Worm (Caenorhabditis elegans) whole organism, L4 larva: ENCODE data around the gene F35G2.1.
A peak's percentile ranks its signal among the peaks of the same experiment; 100 is the strongest.

Experiments used
- F44E2.7 ChIP-seq: fragments of 200-800 bp; sonication (Bioruptor generic); IDR thresholded peaks from 2 replicates; pipeline ENCODE4 v2.1.2; 2022; ENCODE audit warnings: missing genetic modification characterization, missing compliant biosample characterization
- F49E8.2 ChIP-seq: sonication (generic microtip); optimal IDR thresholded peaks from 2 replicates; lab custom pipeline; 2016; ENCODE audit warnings: missing compliant biosample characterization, mild to moderate bottlenecking, missing genetic modification characterization, borderline replicate concordance
- T20F7.1 ChIP-seq: fragments of 200-800 bp; sonication (Bioruptor generic); optimal IDR thresholded peaks from 2 replicates; lab custom pipeline; 2018; ENCODE audit warnings: mild to moderate bottlenecking, missing genetic modification characterization, missing compliant biosample characterization
- Y105C5A.15 ChIP-seq: fragments of 200-800 bp; sonication (Bioruptor generic); IDR thresholded peaks from 2 replicates; pipeline ENCODE4 v1.3.6; 2022; ENCODE audit warnings: missing genetic modification characterization, missing compliant biosample characterization
- Y48G9A.11 ChIP-seq: fragments of 200-800 bp; sonication (Bioruptor generic); IDR thresholded peaks from 2 replicates; pipeline ENCODE4 v1.3.6; 2022; ENCODE audit warnings: missing genetic modification reagents, missing genetic modification characterization, missing compliant biosample characterization
- Y5F2A.4 ChIP-seq: fragments of 200-800 bp; sonication (Bioruptor generic); optimal IDR thresholded peaks from 2 replicates; lab custom pipeline; 2018; ENCODE audit warnings: mild to moderate bottlenecking, missing genetic modification characterization, missing compliant biosample characterization
- Y75B8A.6 ChIP-seq: fragments of 200-800 bp; sonication (Bioruptor generic); IDR thresholded peaks from 2 replicates; pipeline ENCODE4 v1.3.6; 2022; ENCODE audit warnings: missing genetic modification reagents, missing genetic modification characterization, missing compliant biosample characterization
- ZK546.5 ChIP-seq, 2 experiments: sonication (generic microtip); optimal IDR thresholded peaks; 2 replicates each; lab custom pipeline; 2017; ENCODE audit warnings: missing biosample characterization in 2 of 2, missing genetic modification characterization in 2 of 2
- aha-1 ChIP-seq: fragments of 150-350 bp; peaks from one replicate; lab custom pipeline; 2014; ENCODE audit warnings: missing biosample characterization, missing genetic modification characterization
- aly-2 ChIP-seq: sonication (generic microtip); optimal IDR thresholded peaks from 2 replicates; lab custom pipeline; 2018; ENCODE audit warnings: missing biosample characterization, missing genetic modification characterization
- arid-1 ChIP-seq: fragments of 200-800 bp; sonication (Bioruptor generic); conservative IDR thresholded peaks from 2 replicates; pipeline ENCODE4 v1.3.6; 2022; ENCODE audit warnings: missing genetic modification reagents, missing genetic modification characterization, missing compliant biosample characterization
- attf-4 ChIP-seq: sonication (generic microtip); optimal IDR thresholded peaks from 3 replicates; lab custom pipeline; 2017; ENCODE audit warnings: missing biosample characterization, missing genetic modification characterization
- ceh-20 ChIP-seq: fragments of 200-800 bp; sonication (Bioruptor generic); IDR thresholded peaks from 2 replicates; pipeline ENCODE4 v1.3.6; 2022; ENCODE audit warnings: missing genetic modification reagents, missing genetic modification characterization, missing compliant biosample characterization
- ceh-28 ChIP-seq: fragments of 150-350 bp; optimal IDR thresholded peaks from 2 replicates; lab custom pipeline; 2014; ENCODE audit warnings: missing biosample characterization, missing genetic modification reagents, missing genetic modification characterization
- ces-1 ChIP-seq: fragments of 150-350 bp; sonication (generic microtip); optimal IDR thresholded peaks from 4 replicates; lab custom pipeline; 2014; ENCODE audit warnings: missing biosample characterization, missing genetic modification reagents, missing genetic modification characterization
- ctbp-1 ChIP-seq: fragments of 200-800 bp; sonication (Bioruptor generic); IDR thresholded peaks from 2 replicates; pipeline ENCODE4 v1.3.6; 2022; ENCODE audit warnings: missing genetic modification reagents, missing genetic modification characterization, missing compliant biosample characterization
- daf-19 ChIP-seq: fragments of 200-800 bp; sonication (Bioruptor generic); conservative IDR thresholded peaks from 2 replicates; pipeline ENCODE4 v1.3.6; 2022; ENCODE audit warnings: missing genetic modification characterization, missing compliant biosample characterization
- dmd-8 ChIP-seq: fragments of 200-800 bp; sonication (Bioruptor generic); IDR thresholded peaks from 2 replicates; pipeline ENCODE4 v1.3.6; 2022; ENCODE audit warnings: missing genetic modification characterization, missing compliant biosample characterization
- dmd-9 ChIP-seq: fragments of 200-800 bp; sonication (Bioruptor generic); IDR thresholded peaks from 2 replicates; pipeline ENCODE4 v1.3.6; 2022; ENCODE audit warnings: missing genetic modification reagents, missing genetic modification characterization, missing compliant biosample characterization
- duxl-1 ChIP-seq: sonication (generic microtip); optimal IDR thresholded peaks from 2 replicates; lab custom pipeline; 2016; ENCODE audit warnings: mild to moderate bottlenecking, missing genetic modification characterization, moderate library complexity, missing compliant biosample characterization; ENCODE audit not compliant: poor library complexity
- egl-43 ChIP-seq: fragments of 200-800 bp; sonication (Bioruptor generic); IDR thresholded peaks from 2 replicates; pipeline ENCODE4 v1.3.6; 2022; ENCODE audit warnings: missing genetic modification reagents, missing genetic modification characterization, missing compliant biosample characterization
- fkh-10 ChIP-seq: fragments of 150-350 bp; optimal IDR thresholded peaks from 2 replicates; lab custom pipeline; 2014; ENCODE audit warnings: missing biosample characterization, missing genetic modification reagents, missing genetic modification characterization
- fos-1 ChIP-seq: fragments of 150-350 bp; optimal IDR thresholded peaks from 2 replicates; lab custom pipeline; 2014; ENCODE audit warnings: missing biosample characterization, missing genetic modification characterization
- gei-8 ChIP-seq: fragments of 200-800 bp; sonication (Bioruptor generic); optimal IDR thresholded peaks from 2 replicates; lab custom pipeline; 2018; ENCODE audit warnings: mild to moderate bottlenecking, missing genetic modification characterization, missing compliant biosample characterization
- hif-1 ChIP-seq, 2 experiments: sonication (generic microtip); optimal IDR thresholded peaks; 2 replicates each; lab custom pipeline; 2016 to 2017; ENCODE audit warnings: missing compliant biosample characterization in 2 of 2, missing genetic modification characterization in 2 of 2, missing genetic modification reagents in 2 of 2, missing genotype in 2 of 2, mild to moderate bottlenecking in 1 of 2
- hlh-11 ChIP-seq: fragments of 200-800 bp; sonication (Bioruptor generic); optimal IDR thresholded peaks from 2 replicates; lab custom pipeline; 2018; ENCODE audit warnings: mild to moderate bottlenecking, missing genetic modification characterization, missing compliant biosample characterization
- jun-1 ChIP-seq: fragments of 150-350 bp; optimal IDR thresholded peaks from 2 replicates; lab custom pipeline; 2014; ENCODE audit warnings: missing biosample characterization, missing genetic modification reagents, missing genetic modification characterization
- lin-1 ChIP-seq: fragments of 200-800 bp; sonication (Bioruptor generic); IDR thresholded peaks from 2 replicates; pipeline ENCODE4 v1.3.6; 2022; ENCODE audit warnings: missing genetic modification reagents, missing genetic modification characterization, missing compliant biosample characterization
- lin-13 ChIP-seq: fragments of 150-350 bp; optimal IDR thresholded peaks from 2 replicates; lab custom pipeline; 2014; ENCODE audit warnings: missing biosample characterization, missing genetic modification reagents, missing genetic modification characterization
- lin-15B ChIP-seq: fragments of 150-350 bp; sonication (generic microtip); optimal IDR thresholded peaks from 3 replicates; lab custom pipeline; 2014; ENCODE audit warnings: missing biosample characterization, missing genetic modification characterization
- lir-3 ChIP-seq: sonication (generic microtip); optimal IDR thresholded peaks from 2 replicates; lab custom pipeline; 2016; ENCODE audit warnings: mild to moderate bottlenecking, missing genetic modification characterization, missing compliant biosample characterization
- madf-9 ChIP-seq: fragments of 200-800 bp; sonication (Bioruptor generic); conservative IDR thresholded peaks from 2 replicates; pipeline ENCODE4 v1.3.6; 2022; ENCODE audit warnings: missing genetic modification reagents, missing genetic modification characterization, missing compliant biosample characterization
- mdt-29 ChIP-seq: fragments of 200-800 bp; sonication (Bioruptor generic); IDR thresholded peaks from 2 replicates; pipeline ENCODE4 v1.3.6; 2022; ENCODE audit warnings: missing genetic modification reagents, missing genetic modification characterization, missing compliant biosample characterization
- mep-1 ChIP-seq: fragments of 150-350 bp; sonication (generic microtip); optimal IDR thresholded peaks from 3 replicates; lab custom pipeline; 2014; ENCODE audit warnings: missing biosample characterization, missing genetic modification characterization
- mxl-3 ChIP-seq: fragments of 200-800 bp; sonication (Bioruptor generic); optimal IDR thresholded peaks from 2 replicates; lab custom pipeline; 2018; ENCODE audit warnings: mild to moderate bottlenecking, missing genetic modification characterization, missing compliant biosample characterization
- nhr-10 ChIP-seq: fragments of 150-350 bp; optimal IDR thresholded peaks from 2 replicates; lab custom pipeline; 2014; ENCODE audit warnings: missing biosample characterization, missing genetic modification characterization
- nhr-102 ChIP-seq: sonication (generic microtip); optimal IDR thresholded peaks from 2 replicates; lab custom pipeline; 2016; ENCODE audit warnings: mild to moderate bottlenecking, missing genetic modification characterization, moderate library complexity, missing compliant biosample characterization
- nhr-237 ChIP-seq: sonication (generic microtip); optimal IDR thresholded peaks from 2 replicates; lab custom pipeline; 2017; ENCODE audit warnings: missing biosample characterization, missing genetic modification characterization
- nhr-25 ChIP-seq: sonication (generic microtip); optimal IDR thresholded peaks from 2 replicates; lab custom pipeline; 2017; ENCODE audit warnings: missing genetic modification characterization, mild to moderate bottlenecking, missing compliant biosample characterization, antibody characterized with exemption, moderate library complexity, borderline replicate concordance; ENCODE audit not compliant: insufficient read depth
- nhr-28 ChIP-seq: fragments of 150-350 bp; optimal IDR thresholded peaks from 2 replicates; lab custom pipeline; 2014; ENCODE audit warnings: missing biosample characterization, missing genetic modification characterization
- nhr-48 ChIP-seq: sonication (generic microtip); optimal IDR thresholded peaks from 2 replicates; lab custom pipeline; 2016; ENCODE audit warnings: mild to moderate bottlenecking, missing genetic modification characterization, missing compliant biosample characterization
- nhr-77 ChIP-seq: fragments of 150-350 bp; optimal IDR thresholded peaks from 2 replicates; lab custom pipeline; 2014; ENCODE audit warnings: missing biosample characterization, missing genetic modification characterization
- saeg-2 ChIP-seq: fragments of 200-800 bp; sonication (Bioruptor generic); IDR thresholded peaks from 2 replicates; pipeline ENCODE4 v1.3.6; 2022; ENCODE audit warnings: missing genetic modification reagents, missing genetic modification characterization, missing compliant biosample characterization
- skn-1 ChIP-seq: fragments of 150-350 bp; optimal IDR thresholded peaks from 2 replicates; lab custom pipeline; 2014; ENCODE audit warnings: missing biosample characterization, missing genetic modification characterization
- snpc-1.2 ChIP-seq: fragments of 200-800 bp; sonication (Bioruptor generic); IDR thresholded peaks from 2 replicates; pipeline ENCODE4 v1.3.6; 2022; ENCODE audit warnings: missing genetic modification reagents, missing genetic modification characterization, missing compliant biosample characterization
- unc-130 ChIP-seq: sonication (generic microtip); optimal IDR thresholded peaks from 2 replicates; lab custom pipeline; 2016; ENCODE audit warnings: missing genetic modification reagents, missing genetic modification characterization, missing compliant biosample characterization
- vab-7 ChIP-seq: fragments of 200-800 bp; sonication (Bioruptor generic); IDR thresholded peaks from 2 replicates; pipeline ENCODE4 v1.3.6; 2022; ENCODE audit warnings: missing genetic modification reagents, missing genetic modification characterization, missing compliant biosample characterization
- zag-1 ChIP-seq: fragments of 150-350 bp; optimal IDR thresholded peaks from 2 replicates; lab custom pipeline; 2014; ENCODE audit warnings: missing biosample characterization, missing genetic modification characterization
- zfp-2 ChIP-seq: sonication (generic microtip); optimal IDR thresholded peaks from 2 replicates; lab custom pipeline; 2016; ENCODE audit warnings: mild to moderate bottlenecking, missing genetic modification characterization, missing compliant biosample characterization
- zip-11 ChIP-seq: fragments of 200-800 bp; sonication (Bioruptor generic); IDR thresholded peaks from 2 replicates; pipeline ENCODE4 v1.3.6; 2022; ENCODE audit warnings: missing genetic modification characterization, missing compliant biosample characterization
- ztf-7 ChIP-seq: fragments of 150-350 bp; optimal IDR thresholded peaks from 2 replicates; lab custom pipeline; 2014; ENCODE audit warnings: missing biosample characterization, missing genetic modification characterization

F35G2.1 gene

ce11 chrIV:12199538-12200158 lies 3.4 kb upstream of the F35G2.1 start (continued):
- peak; percentile 80 for TF ChIP-seq hlh-11
- TF ChIP-seq aly-2 (tag; lab: Kevin White, UChicago), result no peak
- TF ChIP-seq fkh-10 (GFP tag; lab: Kevin White, UChicago), result no peak
- TF ChIP-seq ztf-7 (tag; lab: Kevin White, UChicago), result no peak
- TF ChIP-seq nhr-10 (tag; lab: Kevin White, UChicago), result no peak
- no peak for TF ChIP-seq ZK546.5 (tag; optimal IDR thresholded peaks at IDR 0.05; lab: Kevin White, UChicago)
- no peak for TF ChIP-seq ctbp-1
- no peak for TF ChIP-seq ceh-20 (GFP tag; lab: Robert Waterston, UW)
- no peak for TF ChIP-seq zip-11 (GFP tag; lab: Robert Waterston, UW)
- TF ChIP-seq dmd-8, result no peak
- no peak for TF ChIP-seq skn-1 (tag; lab: Kevin White, UChicago)
- no peak for TF ChIP-seq fos-1 (tag; lab: Kevin White, UChicago)
- TF ChIP-seq zfp-2 (tag; lab: Kevin White, UChicago), result no peak
- no peak for TF ChIP-seq attf-4
- no peak for TF ChIP-seq Y75B8A.6 (GFP tag; lab: Robert Waterston, UW)
- TF ChIP-seq hif-1 (tag; optimal IDR thresholded peaks at IDR 0.05; lab: Kevin White, UChicago), result peak in 1 of 2 experiments; percentile 51
- TF ChIP-seq F44E2.7, result no peak
- TF ChIP-seq snpc-1.2 (GFP tag; lab: Robert Waterston, UW), result no peak
- no peak for TF ChIP-seq lir-3 (tag; lab: Kevin White, UChicago)
- TF ChIP-seq mep-1 (tag; lab: Kevin White, UChicago), result no peak
- no peak for TF ChIP-seq arid-1 (GFP tag; lab: Robert Waterston, UW)
- TF ChIP-seq gei-8 (GFP tag; lab: Kevin White, UChicago), result no peak
- no peak for TF ChIP-seq daf-19
- peak; percentile 36 for TF ChIP-seq nhr-28 (tag; lab: Kevin White, UChicago)
- TF ChIP-seq egl-43, result no peak
- TF ChIP-seq Y5F2A.4 (GFP tag; lab: Kevin White, UChicago), result no peak
- TF ChIP-seq ceh-28, result no peak
- TF ChIP-seq saeg-2 (GFP tag; lab: Robert Waterston, UW), result no peak
- TF ChIP-seq madf-9 (GFP tag; lab: Robert Waterston, UW), result no peak
- TF ChIP-seq ces-1 (GFP tag; lab: Kevin White, UChicago), result no peak
- TF ChIP-seq F49E8.2, result no peak
- TF ChIP-seq T20F7.1 (GFP tag; lab: Kevin White, UChicago), result no peak
- TF ChIP-seq duxl-1, result no peak
- no peak for TF ChIP-seq nhr-102
- no peak for TF ChIP-seq lin-15B (tag; lab: Kevin White, UChicago)
- TF ChIP-seq nhr-25 (tag; lab: Kevin White, UChicago), result no peak
- TF ChIP-seq vab-7 (GFP tag; lab: Robert Waterston, UW), result no peak
- TF ChIP-seq nhr-77 (tag; lab: Kevin White, UChicago), result peak; percentile 19
- no peak for TF ChIP-seq Y48G9A.11 (GFP tag; lab: Robert Waterston, UW)
- TF ChIP-seq unc-130 (GFP tag; lab: Kevin White, UChicago), result no peak
- no peak for TF ChIP-seq zag-1 (tag; lab: Kevin White, UChicago)
- TF ChIP-seq dmd-9 (GFP tag; lab: Robert Waterston, UW), result no peak
- no peak for TF ChIP-seq Y105C5A.15
- no peak for TF ChIP-seq nhr-237
- TF ChIP-seq lin-13, result no peak
- no peak for TF ChIP-seq lin-1
- TF ChIP-seq aha-1 (tag; lab: Kevin White, UChicago), result peak; percentile 82
- no peak for TF ChIP-seq jun-1 (tag; lab: Kevin White, UChicago)
- peak; percentile 3 for TF ChIP-seq nhr-48 (tag; lab: Kevin White, UChicago)
- TF ChIP-seq mxl-3 (GFP tag; lab: Kevin White, UChicago), result no peak
- TF ChIP-seq mdt-29 (GFP tag; lab: Robert Waterston, UW), result no peak
